Worm (Caenorhabditis elegans): ENCODE results near the gene R05D8.9.

DNA sequence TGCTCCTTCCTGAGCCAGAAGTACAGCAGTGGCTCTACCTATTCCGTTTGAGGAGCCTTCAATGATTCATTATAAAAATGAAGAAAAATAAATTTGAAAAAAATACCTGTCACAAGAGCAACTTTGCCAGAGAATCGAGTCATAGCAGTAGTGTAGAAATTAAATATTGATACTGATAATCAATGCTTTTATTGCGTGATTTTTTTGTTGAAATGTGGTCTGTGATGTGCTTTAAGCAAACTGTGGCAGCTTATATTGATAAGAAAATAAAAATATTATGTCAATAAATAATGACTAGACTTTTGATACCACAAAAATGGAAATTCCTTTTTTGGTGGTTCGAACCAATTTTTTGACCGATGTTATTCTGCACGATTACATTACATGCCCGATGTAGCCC lies 2.3 kb downstream of the R05D8.9 start, which contains the start of gene dhs-14:
- TF ChIP-seq ZK546.5 (tag; optimal IDR thresholded peaks at IDR 0.05) (no peak), nhr-129 (tag; optimal IDR thresholded peaks at IDR 0.05) (no peak), sma-3 (GFP tag; optimal IDR thresholded peaks at IDR 0.05) (no peak), nhr-12 (tag; optimal IDR thresholded peaks at IDR 0.05) (no peak), egl-27 (tag; optimal IDR thresholded peaks at IDR 0.05) (no peak), nhr-77 (tag; optimal IDR thresholded peaks at IDR 0.05) (no peak)
